Fruit fly (Drosophila melanogaster) whole organism, embryonic: ENCODE results near the gene Chmp1.

Source experiments
- Abd-B ChIP-seq: fragments of 200-800 bp; sonication (Bioruptor generic); optimal IDR thresholded peaks from 2 replicates; lab custom pipeline; 2018; ENCODE audit warnings: missing biosample characterization, mild to moderate bottlenecking, missing genetic modification characterization, moderate library complexity
- CG11093 ChIP-seq: fragments of 200-800 bp; sonication (Bioruptor generic); IDR thresholded peaks from 3 replicates; pipeline ENCODE4 v1.3.6; 2022; ENCODE audit warnings: missing biosample characterization, missing genetic modification characterization
- CG11504 ChIP-seq: fragments of 200-800 bp; sonication (Bioruptor generic); optimal IDR thresholded peaks from 3 replicates; lab custom pipeline; 2019; ENCODE audit warnings: missing biosample characterization, mild to moderate bottlenecking, missing genetic modification characterization, moderate library complexity
- CG12071 ChIP-seq: fragments of 200-800 bp; sonication (Bioruptor generic); optimal IDR thresholded peaks from 3 replicates; lab custom pipeline; 2018; ENCODE audit warnings: missing biosample characterization, mild to moderate bottlenecking, missing genetic modification characterization
- CG12299 ChIP-seq: fragments of 200-800 bp; sonication (Bioruptor generic); optimal IDR thresholded peaks from 2 replicates; lab custom pipeline; 2018; ENCODE audit warnings: missing biosample characterization, mild to moderate bottlenecking, missing genetic modification characterization
- CG13894 ChIP-seq: fragments of 200-800 bp; sonication (Bioruptor generic); optimal IDR thresholded peaks from 3 replicates; lab custom pipeline; 2018; ENCODE audit warnings: missing biosample characterization, mild to moderate bottlenecking, missing genetic modification characterization, moderate library complexity
- CG15269 ChIP-seq: fragments of 200-800 bp; sonication (Bioruptor generic); optimal IDR thresholded peaks from 2 replicates; lab custom pipeline; 2018; ENCODE audit warnings: missing biosample characterization, mild to moderate bottlenecking, missing genetic modification characterization, moderate library complexity
- CG16779 ChIP-seq: fragments of 200-800 bp; sonication (Bioruptor generic); IDR thresholded peaks from 2 replicates; pipeline ENCODE4 v1.3.6; 2022; ENCODE audit warnings: missing biosample characterization, missing genetic modification characterization
- CG16815 ChIP-seq: fragments of 200-800 bp; sonication (Bioruptor generic); optimal IDR thresholded peaks from 3 replicates; lab custom pipeline; 2017; ENCODE audit warnings: missing biosample characterization, mild to moderate bottlenecking, missing genetic modification characterization
- CG18011 ChIP-seq: fragments of 200-800 bp; sonication (Bioruptor generic); optimal IDR thresholded peaks from 2 replicates; lab custom pipeline; 2017; ENCODE audit warnings: missing biosample characterization, missing genetic modification characterization, mild to moderate bottlenecking, moderate library complexity, missing genotype
- CG2120 ChIP-seq: fragments of 200-800 bp; sonication (Bioruptor generic); optimal IDR thresholded peaks from 3 replicates; lab custom pipeline; 2016; ENCODE audit warnings: missing biosample characterization, missing genetic modification characterization
- CG34224 ChIP-seq: fragments of 200-800 bp; sonication (Bioruptor generic); IDR thresholded peaks from 3 replicates; pipeline ENCODE4 v1.3.6; 2022; ENCODE audit warnings: missing biosample characterization, missing genetic modification characterization; ENCODE audit not compliant: partially characterized antibody
- CG4404 ChIP-seq: fragments of 200-800 bp; sonication (Bioruptor generic); IDR thresholded peaks from 2 replicates; pipeline ENCODE4 v1.3.6; 2022; ENCODE audit warnings: missing biosample characterization, missing genetic modification characterization
- CG6689 ChIP-seq: fragments of 200-800 bp; sonication (Bioruptor generic); IDR thresholded peaks from 2 replicates; pipeline ENCODE4 v1.3.6; 2022; ENCODE audit warnings: missing biosample characterization, missing genetic modification characterization
- CG7271 ChIP-seq: fragments of 200-800 bp; sonication (Bioruptor generic); optimal IDR thresholded peaks from 2 replicates; lab custom pipeline; 2018; ENCODE audit warnings: missing biosample characterization, mild to moderate bottlenecking, missing genetic modification characterization, moderate library complexity
- CG8290 ChIP-seq, 3 experiments: fragments of 200-800 bp; sonication (Bioruptor generic); optimal IDR thresholded peaks; 2 replicates each; lab custom pipeline; 2016 to 2019; ENCODE audit warnings: missing biosample characterization in 3 of 3, missing genetic modification characterization in 3 of 3, mild to moderate bottlenecking in 2 of 3, moderate library complexity in 1 of 3
- CG9215 ChIP-seq: fragments of 200-800 bp; sonication (Bioruptor generic); IDR thresholded peaks from 2 replicates; pipeline ENCODE4 v1.3.6; 2022; ENCODE audit warnings: missing biosample characterization, missing genetic modification characterization
- Dbx ChIP-seq: fragments of 200-800 bp; sonication (Bioruptor generic); IDR thresholded peaks from 3 replicates; pipeline ENCODE4 v1.3.6; 2022; ENCODE audit warnings: missing biosample characterization, missing genetic modification characterization
- Deaf1 ChIP-seq: fragments of 200-800 bp; optimal IDR thresholded peaks from 3 replicates; lab custom pipeline; 2019; ENCODE audit warnings: missing biosample characterization, mild to moderate bottlenecking, missing genetic modification characterization, moderate library complexity
- Dip3 ChIP-seq: fragments of 200-800 bp; sonication (Bioruptor generic); optimal IDR thresholded peaks from 3 replicates; lab custom pipeline; 2016; ENCODE audit warnings: missing biosample characterization, missing genetic modification characterization
- Hand ChIP-seq: fragments of 200-800 bp; sonication (Bioruptor generic); optimal IDR thresholded peaks from 2 replicates; lab custom pipeline; 2017; ENCODE audit warnings: mild to moderate bottlenecking, missing biosample characterization, missing genetic modification reagents, missing genetic modification characterization
- Lhr ChIP-seq: fragments of 200-800 bp; sonication (Bioruptor generic); optimal IDR thresholded peaks from 3 replicates; lab custom pipeline; 2017; ENCODE audit warnings: mild to moderate bottlenecking, missing biosample characterization, missing genetic modification reagents, missing genetic modification characterization
- Meics ChIP-seq: fragments of 200-800 bp; sonication (Bioruptor generic); optimal IDR thresholded peaks from 2 replicates; lab custom pipeline; 2017; ENCODE audit warnings: missing biosample characterization, mild to moderate bottlenecking, missing genetic modification characterization
- Nf-YB ChIP-seq: fragments of 200-800 bp; sonication (Bioruptor generic); optimal IDR thresholded peaks from 3 replicates; lab custom pipeline; 2019; ENCODE audit warnings: missing biosample characterization, mild to moderate bottlenecking, missing genetic modification characterization, moderate library complexity
- Optix ChIP-seq: fragments of 200-800 bp; sonication (Bioruptor generic); IDR thresholded peaks from 3 replicates; pipeline ENCODE4 v1.3.6; 2022; ENCODE audit warnings: missing biosample characterization, missing genetic modification characterization
- Six4 ChIP-seq: fragments of 200-800 bp; sonication (Bioruptor generic); optimal IDR thresholded peaks from 2 replicates; lab custom pipeline; 2016; ENCODE audit warnings: missing biosample characterization, missing genetic modification characterization
- Sry-δ ChIP-seq: fragments of 200-800 bp; sonication (Bioruptor generic); optimal IDR thresholded peaks from 2 replicates; lab custom pipeline; 2016; ENCODE audit warnings: missing biosample characterization, missing genetic modification characterization
- Ssrp ChIP-seq: fragments of 200-800 bp; sonication (Bioruptor generic); optimal IDR thresholded peaks from 2 replicates; lab custom pipeline; 2018; ENCODE audit warnings: missing biosample characterization, mild to moderate bottlenecking, missing genetic modification characterization, moderate library complexity
- TFAM ChIP-seq: fragments of 200-800 bp; sonication (Bioruptor generic); optimal IDR thresholded peaks from 2 replicates; lab custom pipeline; 2017; ENCODE audit warnings: missing biosample characterization, missing genetic modification characterization, inconsistent platforms
- Taf1 ChIP-seq: fragments of 200-800 bp; sonication (Bioruptor generic); IDR thresholded peaks from 2 replicates; pipeline ENCODE4 v1.3.6; 2022; ENCODE audit warnings: missing biosample characterization, missing genetic modification characterization
- ash1 ChIP-seq: fragments of 200-800 bp; sonication (Bioruptor generic); optimal IDR thresholded peaks from 2 replicates; lab custom pipeline; 2018; ENCODE audit warnings: missing biosample characterization, mild to moderate bottlenecking, missing genetic modification characterization
- bab2 ChIP-seq: fragments of 200-800 bp; sonication (Bioruptor generic); optimal IDR thresholded peaks from 2 replicates; lab custom pipeline; 2016; ENCODE audit warnings: missing biosample characterization, missing genetic modification characterization
- da ChIP-seq: fragments of 200-800 bp; sonication (Bioruptor generic); optimal IDR thresholded peaks from 2 replicates; lab custom pipeline; 2016; ENCODE audit warnings: missing biosample characterization, missing genetic modification characterization
- fu2 ChIP-seq: fragments of 200-800 bp; sonication (Bioruptor generic); optimal IDR thresholded peaks from 2 replicates; lab custom pipeline; 2016; ENCODE audit warnings: missing biosample characterization, missing genetic modification characterization
- gcm2 ChIP-seq: fragments of 200-800 bp; sonication (Bioruptor generic); optimal IDR thresholded peaks from 2 replicates; lab custom pipeline; 2016; ENCODE audit warnings: missing biosample characterization, missing genetic modification characterization
- lov ChIP-seq, 2 experiments: fragments of 200-800 bp in 1 of 2; fragments of >200 bp in 1 of 2; sonication (Bioruptor generic) in 1 of 2; IDR thresholded peaks in 1 of 2; optimal IDR thresholded peaks in 1 of 2; 2 replicates in 1 of 2; 3 replicates in 1 of 2; pipeline versions ENCODE4 v1.3.6 to Lab custom; 2017 to 2022; ENCODE audit warnings: missing biosample characterization in 1 of 2, missing genetic modification characterization in 1 of 2
- luna ChIP-seq: fragments of 200-800 bp; sonication (Bioruptor generic); optimal IDR thresholded peaks from 2 replicates; lab custom pipeline; 2016; ENCODE audit warnings: missing biosample characterization, missing genetic modification characterization
- mirr ChIP-seq: fragments of 200-800 bp; sonication (Bioruptor generic); optimal IDR thresholded peaks from 3 replicates; lab custom pipeline; 2018; ENCODE audit warnings: missing biosample characterization, mild to moderate bottlenecking, missing genetic modification characterization
- nerfin-1 ChIP-seq: fragments of 200-800 bp; sonication (Bioruptor generic); optimal IDR thresholded peaks from 3 replicates; lab custom pipeline; 2019; ENCODE audit warnings: missing biosample characterization, mild to moderate bottlenecking, missing genetic modification characterization, moderate library complexity
- pfk ChIP-seq: fragments of 200-800 bp; sonication (Bioruptor generic); optimal IDR thresholded peaks from 2 replicates; lab custom pipeline; 2018; ENCODE audit warnings: missing biosample characterization, mild to moderate bottlenecking, missing genetic modification characterization, moderate library complexity
- phol ChIP-seq: fragments of 200-800 bp; sonication (Bioruptor generic); optimal IDR thresholded peaks from 3 replicates; lab custom pipeline; 2018; ENCODE audit warnings: missing biosample characterization, mild to moderate bottlenecking, missing genetic modification characterization, moderate library complexity
- ro ChIP-seq: fragments of 200-800 bp; sonication (Bioruptor generic); IDR thresholded peaks from 2 replicates; pipeline ENCODE4 v1.3.6; 2022; ENCODE audit warnings: missing biosample characterization, missing genetic modification characterization
- sens ChIP-seq: fragments of 200-800 bp; sonication (Bioruptor generic); peaks from one replicate; lab custom pipeline; 2016; ENCODE audit warnings: missing biosample characterization, missing genetic modification characterization
- sens-2 ChIP-seq: fragments of 200-800 bp; sonication (Bioruptor generic); IDR thresholded peaks from 2 replicates; pipeline ENCODE4 v1.3.6; 2022; ENCODE audit warnings: missing biosample characterization, missing genetic modification characterization
- seq ChIP-seq: fragments of 200-800 bp; sonication (Bioruptor generic); IDR thresholded peaks from 2 replicates; pipeline ENCODE4 v1.3.6; 2022; ENCODE audit warnings: missing biosample characterization, missing genetic modification characterization
- tap ChIP-seq: fragments of 200-800 bp; optimal IDR thresholded peaks from 3 replicates; lab custom pipeline; 2019; ENCODE audit warnings: missing biosample characterization, mild to moderate bottlenecking, missing genetic modification characterization, moderate library complexity
- tgo ChIP-seq: fragments of 200-800 bp; sonication (Bioruptor generic); IDR thresholded peaks from 3 replicates; pipeline ENCODE4 v1.3.6; 2022; ENCODE audit warnings: missing biosample characterization, missing genetic modification characterization
- tio ChIP-seq: fragments of 200-800 bp; sonication (Bioruptor generic); optimal IDR thresholded peaks from 2 replicates; lab custom pipeline; 2017; ENCODE audit warnings: missing biosample characterization, missing genetic modification characterization, inconsistent platforms
- usp ChIP-seq: fragments of >200 bp; optimal IDR thresholded peaks from 2 replicates; lab custom pipeline; 2017; ENCODE audit warnings: missing biosample characterization, missing genetic modification characterization

The Chmp1 gene

DNA sequence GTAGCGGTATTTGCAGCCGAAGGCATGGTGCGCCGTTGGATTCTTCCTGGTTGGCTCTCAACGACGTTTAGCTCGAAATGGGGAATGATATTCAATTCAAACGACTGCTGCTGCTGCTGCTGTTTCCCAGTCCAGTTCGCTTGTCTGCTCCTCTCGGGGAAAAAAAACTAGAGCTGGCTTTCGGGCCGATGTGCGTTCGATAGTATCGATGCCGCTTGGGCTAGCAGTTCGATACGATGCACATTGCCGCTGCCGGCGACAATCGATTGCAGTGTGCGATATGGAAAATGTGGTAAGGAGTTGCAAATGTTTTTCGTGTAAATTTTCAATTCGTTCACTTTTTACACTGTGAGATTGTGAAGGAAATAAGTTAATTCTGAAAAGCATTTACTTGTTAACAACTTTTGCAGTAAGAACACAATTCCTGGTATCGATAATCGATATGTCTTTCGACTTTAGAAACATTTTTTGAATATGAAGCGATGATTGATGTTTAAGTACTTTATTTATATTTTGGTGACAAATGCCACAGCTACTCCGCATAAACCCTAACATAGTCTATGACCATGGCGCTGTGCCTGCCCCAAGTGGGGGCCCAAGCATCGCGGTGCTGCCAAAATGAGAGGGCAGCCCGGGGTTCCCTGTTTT lies 10.8 kb downstream of the Chmp1 start, which contains the start of gene Capr (continued):
- TF ChIP-seq seq (no peak), TFAM (GFP tag; lab: Kevin White, UChicago) (no peak), CG6689 (GFP tag; lab: Robert Waterston, UW) (no peak), Sry-δ (GFP tag; lab: Kevin White, UChicago) (peak; percentile 99), sens-2 (GFP tag; lab: Robert Waterston, UW) (no peak), tgo (no peak), phol (tag; lab: Kevin White, UChicago) (peak; percentile 55), Dip3 (GFP tag; lab: Kevin White, UChicago) (no peak), CG2120 (peak; percentile 24), CG11504 (tag; lab: Kevin White, UChicago) (peak; percentile 69), CG13894 (tag; lab: Kevin White, UChicago) (no peak), ro (GFP tag; lab: Robert Waterston, UW) (no peak), ash1 (GFP tag; lab: Kevin White, UChicago) (no peak), Meics (GFP tag; lab: Kevin White, UChicago) (peak; percentile 17), CG18011 (GFP tag; lab: Kevin White, UChicago) (peak; percentile 17), luna (peak; percentile 10), CG12299 (tag; lab: Kevin White, UChicago) (no peak), CG15269 (no peak), Hand (GFP tag; lab: Kevin White, UChicago) (no peak), pfk (GFP tag; lab: Kevin White, UChicago) (peak; percentile 1), CG16815 (GFP tag; lab: Kevin White, UChicago) (no peak), sens (GFP tag; lab: Kevin White, UChicago) (peak; percentile 64), CG11093 (GFP tag; lab: Robert Waterston, UW) (no peak), fu2 (no peak), CG12071 (GFP tag; lab: Kevin White, UChicago) (no peak), Lhr (peak; percentile 37), Six4 (GFP tag; lab: Kevin White, UChicago) (no peak), nerfin-1 (tag; lab: Kevin White, UChicago) (peak; percentile 44), bab2 (GFP tag; lab: Kevin White, UChicago) (no peak), CG34224 (GFP tag; lab: Robert Waterston, UW) (peak; percentile 100), lov (optimal IDR thresholded peaks at IDR 0.05; lab: Kevin White, UChicago) (no peak), lov (GFP tag; IDR thresholded peaks at IDR 0.05; lab: Robert Waterston, UW) (peak; percentile 48; the same call in 1 of the 3 replicates), CG4404 (GFP tag; lab: Robert Waterston, UW) (no peak), Ssrp (tag; lab: Kevin White, UChicago) (no peak), usp (GFP tag; lab: Kevin White, UChicago) (no peak), CG16779 (GFP tag; lab: Robert Waterston, UW) (peak; percentile 45; the same call in 1 of the 2 replicates), gcm2 (GFP tag; lab: Kevin White, UChicago) (no peak), Dbx (peak; percentile 73; the same call in 2 of the 3 replicates), Nf-YB (GFP tag; lab: Kevin White, UChicago) (no peak), CG7271 (tag; lab: Kevin White, UChicago) (no peak), da (GFP tag; lab: Kevin White, UChicago) (no peak), CG9215 (no peak), tio (GFP tag; lab: Kevin White, UChicago) (no peak), CG8290 (GFP tag; optimal IDR thresholded peaks at IDR 0.05; lab: Kevin White, UChicago) (peak; percentile 10), CG8290 (tag; optimal IDR thresholded peaks at IDR 0.05; lab: Kevin White, UChicago) (peak; percentile 55 to 79), Deaf1 (tag; lab: Kevin White, UChicago) (peak; percentile 63), Abd-B (GFP tag; lab: Kevin White, UChicago) (no peak), tap (tag; lab: Kevin White, UChicago) (no peak), Taf1 (no peak), Optix (GFP tag; lab: Robert Waterston, UW) (0 out of 3 replicates have a peak, but pooled peaks have one; percentile 7), mirr (GFP tag; lab: Kevin White, UChicago) (no peak)
